Worm (Caenorhabditis elegans): ENCODE measurements around the gene flwr-1.
A peak's percentile ranks its signal among the peaks of the same experiment; 100 is the strongest.

The flwr-1 gene

DNA sequence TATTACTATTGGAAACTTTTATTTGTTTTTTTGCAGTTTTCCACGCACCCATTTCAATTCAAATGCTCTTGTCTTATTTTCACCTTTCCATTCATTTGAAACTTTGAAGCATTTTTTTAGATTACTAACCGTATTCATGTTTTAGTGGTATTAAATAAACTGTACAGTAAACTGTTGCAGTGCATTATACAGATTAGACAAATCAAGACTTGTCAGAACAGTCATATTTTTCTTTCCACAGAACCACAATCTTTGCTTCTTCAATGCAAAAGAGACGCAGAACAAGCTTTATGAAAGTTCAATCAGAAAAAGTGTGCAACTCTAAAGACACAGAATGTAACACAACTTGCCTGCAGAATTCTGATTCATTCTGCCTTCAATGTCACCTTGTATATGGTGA is 4.3 kb downstream of the flwr-1 start, which contains the start of gene F45B8.5:
Gene F45B8.5 (plus strand): TSS at position 301 of the 400 bp plus-strand sequence.
- TF ChIP-seq lin-38 (GFP tag; IDR thresholded peaks at IDR 0.05) (no peak), egl-27 (tag; optimal IDR thresholded peaks at IDR 0.05) (no peak), ZK337.2 (GFP tag; IDR thresholded peaks at IDR 0.05) (no peak), zip-2 (tag; optimal IDR thresholded peaks at IDR 0.05) (no peak), unc-130 (GFP tag; optimal IDR thresholded peaks at IDR 0.05) (no peak), unc-39 (tag; optimal IDR thresholded peaks at IDR 0.05) (no peak), daf-16 (GFP tag; optimal IDR thresholded peaks at IDR 0.05) (no peak), daf-16 (tag; optimal IDR thresholded peaks at IDR 0.05) (no peak), ceh-44 (GFP tag; IDR thresholded peaks at IDR 0.05) (no peak), lin-29 (GFP tag; IDR thresholded peaks at IDR 0.05) (no peak), hlh-30 (tag; optimal IDR thresholded peaks at IDR 0.05; ENCODE audit: insufficient read depth) (no peak), F37D6.2 (tag; optimal IDR thresholded peaks at IDR 0.05) (no peak), jun-1 (tag; optimal IDR thresholded peaks at IDR 0.05) (no peak), php-3 (GFP tag; IDR thresholded peaks at IDR 0.05) (no peak), skn-1 (tag; optimal IDR thresholded peaks at IDR 0.05) (no peak), R02D3.7 (tag; optimal IDR thresholded peaks at IDR 0.05) (no peak), ceh-82 (tag; optimal IDR thresholded peaks at IDR 0.05) (no peak), hif-1 (tag; optimal IDR thresholded peaks at IDR 0.05) (no peak)

DNA sequence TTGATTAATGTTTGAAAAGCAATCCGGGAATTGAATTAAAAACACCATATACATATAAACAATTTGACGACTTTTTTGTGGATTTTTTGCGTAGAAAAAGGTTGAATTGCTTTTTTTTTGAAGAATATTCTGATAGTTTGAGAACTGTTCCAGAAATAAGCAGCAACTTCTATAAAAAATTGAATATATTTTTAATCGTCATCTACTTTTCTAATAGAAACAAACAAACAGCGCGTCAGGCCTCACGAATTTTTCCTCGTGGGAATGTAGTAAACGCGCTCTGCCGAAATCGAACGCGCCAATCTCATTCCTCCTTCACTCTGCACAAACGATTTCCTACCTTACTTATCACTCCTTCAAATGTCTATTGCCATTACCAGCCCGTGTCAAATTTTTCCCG is 5.8 kb downstream of the flwr-1 start, which contains the start of gene rgs-11:
Gene rgs-11 (plus strand): TSS at position 301 of the 400 bp plus-strand sequence.
- TF ChIP-seq duxl-1 (tag; optimal IDR thresholded peaks at IDR 0.05; ENCODE audit: poor library complexity) (no peak), Y48G9A.11 (GFP tag; IDR thresholded peaks at IDR 0.05) (no peak)

- TF ChIP-seq mes-2 (tag; optimal IDR thresholded peaks at IDR 0.05; ENCODE audit: poor library complexity, severe bottlenecking) (no peak), nhr-111 (GFP tag; optimal IDR thresholded peaks at IDR 0.05) (no peak), hlh-11 (tag; optimal IDR thresholded peaks at IDR 0.05) (no peak), ceh-62 (tag; optimal IDR thresholded peaks at IDR 0.05) (no peak)
These were observed 7.6 kb downstream of the flwr-1 start, which contains the start of gene rgs-10 for ce11 chrX:14962456-14962855. Gene rgs-10 (plus strand): TSS chrX:14962756.

- TF ChIP-seq aha-1 (tag) (peak; percentile 28), mes-2 (tag; optimal IDR thresholded peaks at IDR 0.05; ENCODE audit: poor library complexity, severe bottlenecking) (no peak), php-3 (GFP tag; IDR thresholded peaks at IDR 0.05) (no peak)
These were observed 8.6 kb downstream of the flwr-1 start, which contains the start of gene idpp-3 for ce11 chrX:14961471-14961870. Gene idpp-3 (minus strand): TSS chrX:14961571.

ce11 chrX:14960841-14961240 is 9.2 kb downstream of the flwr-1 start:
- TF ChIP-seq set-16 (GFP tag; IDR thresholded peaks at IDR 0.05) (peak; percentile 92), nhr-42 (GFP tag; IDR thresholded peaks at IDR 0.05) (no peak), madf-5 (GFP tag; IDR thresholded peaks at IDR 0.05) (0 out of 4 replicates have a peak, but pooled peaks of 1 of the 2 experiments have one; percentile 43)

DNA sequence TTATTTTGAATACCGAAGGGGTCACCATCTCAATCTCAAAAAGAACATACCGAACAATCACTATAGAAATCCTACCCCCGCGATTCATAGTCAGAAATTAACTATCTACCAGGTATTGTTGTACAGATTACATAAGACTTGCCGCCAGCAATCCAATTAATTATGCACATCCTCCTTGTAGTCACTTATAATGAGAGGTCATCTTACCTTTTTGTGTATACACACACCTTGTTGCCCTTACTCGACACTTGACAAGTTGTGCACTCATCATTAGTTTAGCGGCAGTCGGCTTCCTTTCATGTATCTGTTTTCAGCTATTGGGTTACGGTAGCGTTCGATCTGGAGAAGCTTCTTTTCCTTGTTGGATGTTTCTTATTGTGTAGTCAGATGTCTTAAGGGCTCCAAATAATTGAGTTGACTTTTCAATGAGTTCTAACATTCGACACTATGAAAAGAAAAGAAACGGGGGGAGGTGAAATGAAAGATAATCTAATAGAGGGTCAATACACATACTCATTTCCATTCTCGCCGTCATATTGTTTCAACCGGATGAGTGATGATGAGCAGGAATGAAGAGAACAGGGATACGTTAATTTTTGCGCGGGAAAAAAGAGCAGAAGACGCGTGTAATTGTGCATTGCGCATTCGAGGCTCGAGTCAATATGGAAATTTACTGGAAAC is 10.5 kb downstream of the flwr-1 start:
- TF ChIP-seq duxl-1 (tag; optimal IDR thresholded peaks at IDR 0.05; ENCODE audit: poor library complexity) (no peak), skn-1 (tag; optimal IDR thresholded peaks at IDR 0.05) (no peak), unc-62 (GFP tag; optimal IDR thresholded peaks at IDR 0.05 in 1 of 2) (peak in 1 of 2 experiments; percentile 67), unc-62 (tag; optimal IDR thresholded peaks at IDR 0.05) (no peak), dmd-9 (GFP tag; IDR thresholded peaks at IDR 0.05) (no peak)
